Worm (Caenorhabditis elegans) whole organism, late embryonic: ENCODE results near the gene lips-7.

Experiments
- T23F11.4 ChIP-seq: fragments of 200-800 bp; sonication (Bioruptor generic); optimal IDR thresholded peaks from 2 replicates; lab custom pipeline; 2018; ENCODE audit warnings: mild to moderate bottlenecking, missing genetic modification characterization, missing compliant biosample characterization
- ceh-48 ChIP-seq: sonication (generic microtip); optimal IDR thresholded peaks from 2 replicates; lab custom pipeline; 2016; ENCODE audit warnings: missing genetic modification characterization, inconsistent platforms, missing compliant biosample characterization
- dve-1 ChIP-seq: sonication (generic microtip); optimal IDR thresholded peaks from 2 replicates; lab custom pipeline; 2017; ENCODE audit warnings: antibody characterized with exemption, mild to moderate bottlenecking, missing genetic modification characterization, missing compliant biosample characterization
- hlh-13 ChIP-seq: fragments of 200-800 bp; sonication (Bioruptor generic); optimal IDR thresholded peaks from 2 replicates; lab custom pipeline; 2018; ENCODE audit warnings: mild to moderate bottlenecking, missing genetic modification characterization, missing compliant biosample characterization
- hlh-15 ChIP-seq: sonication (generic microtip); optimal IDR thresholded peaks from 2 replicates; lab custom pipeline; 2016; ENCODE audit warnings: missing genetic modification characterization, missing compliant biosample characterization
- hlh-6 ChIP-seq: sonication (generic microtip); optimal IDR thresholded peaks from 2 replicates; lab custom pipeline; 2016; ENCODE audit warnings: missing genotype, missing genetic modification characterization, missing compliant biosample characterization
- tbx-2 ChIP-seq: sonication (generic microtip); optimal IDR thresholded peaks from 2 replicates; lab custom pipeline; 2016; ENCODE audit warnings: missing genetic modification characterization, missing compliant biosample characterization
- tbx-7 ChIP-seq: sonication (generic microtip); optimal IDR thresholded peaks from 2 replicates; lab custom pipeline; 2016; ENCODE audit warnings: missing genotype, missing genetic modification characterization, missing compliant biosample characterization
- unc-86 ChIP-seq: sonication (generic microtip); optimal IDR thresholded peaks from 2 replicates; lab custom pipeline; 2016; ENCODE audit warnings: missing genetic modification characterization, missing compliant biosample characterization

DNA sequence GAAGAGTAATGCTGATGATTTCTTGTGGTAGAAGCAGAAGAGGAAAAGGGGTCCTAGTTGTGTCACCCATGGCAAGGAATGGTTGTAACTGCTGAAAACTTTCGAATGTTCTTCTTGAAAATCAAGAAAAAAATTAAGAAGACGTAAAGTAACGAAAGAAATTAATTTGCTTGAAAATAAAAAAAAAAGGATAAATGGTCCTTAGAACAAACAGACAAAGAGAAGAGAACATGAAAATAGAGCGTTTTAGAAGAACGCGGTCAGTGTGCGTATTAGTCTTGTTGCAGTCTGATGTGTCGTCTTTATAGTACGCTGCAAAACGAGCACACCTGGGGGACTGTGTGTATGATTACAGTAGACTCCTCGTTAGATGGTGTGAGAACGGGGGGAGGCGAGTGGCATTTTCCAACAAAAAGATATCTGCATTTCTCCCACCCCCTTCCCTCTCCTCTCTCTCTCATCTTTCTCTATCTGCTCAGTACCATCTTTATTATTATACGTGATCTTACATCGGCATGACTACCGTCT lies 32.7 kb downstream of the lips-7 start, which contains the start of the genes W08F4.12 and W08F4.13:
- TF ChIP-seq ceh-48 (tag; lab: Kevin White, UChicago) (no peak), hlh-15 (tag; lab: Kevin White, UChicago) (no peak), T23F11.4 (no peak), unc-86 (tag; lab: Kevin White, UChicago) (no peak), tbx-7 (tag; lab: Kevin White, UChicago) (no peak), dve-1 (no peak), tbx-2 (tag; lab: Kevin White, UChicago) (no peak), hlh-13 (GFP tag; lab: Kevin White, UChicago) (no peak), hlh-6 (tag; lab: Kevin White, UChicago) (no peak)
